Fruit fly (Drosophila melanogaster): ENCODE data around the gene mesh.

mesh gene

dm6 chr3R:31215830-31216229, 20.3 kb upstream of the mesh start, which contains the start of gene CG15561 (continued):
- TF ChIP-seq dm (GFP tag; optimal IDR thresholded peaks at IDR 0.05), result peak; percentile 96
- TF ChIP-seq CG13775 (GFP tag; optimal IDR thresholded peaks at IDR 0.05), result peak; percentile 6
- TF ChIP-seq CG7745 (tag; optimal IDR thresholded peaks at IDR 0.05), result no peak
- TF ChIP-seq wdn (GFP tag; IDR thresholded peaks at IDR 0.05), result no peak
- TF ChIP-seq tap (tag; optimal IDR thresholded peaks at IDR 0.05), result no peak
- TF ChIP-seq bab2 (GFP tag; optimal IDR thresholded peaks at IDR 0.05), result peak; percentile 23
- no peak for TF ChIP-seq CG8359 (GFP tag; optimal IDR thresholded peaks at IDR 0.05; ENCODE audit: borderline replicate concordance)
- no peak for TF ChIP-seq twi (tag; optimal IDR thresholded peaks at IDR 0.05)
- no peak for TF ChIP-seq ac (GFP tag; optimal IDR thresholded peaks at IDR 0.05)
- TF ChIP-seq C15 (GFP tag; IDR thresholded peaks at IDR 0.05), result no peak
- no peak for TF ChIP-seq lola (GFP tag; optimal IDR thresholded peaks at IDR 0.05)
- TF ChIP-seq Sin3A (optimal IDR thresholded peaks at IDR 0.05), result peak; percentile 31
- no peak for TF ChIP-seq row (GFP tag; IDR thresholded peaks at IDR 0.05)
- TF ChIP-seq CG10959 (GFP tag; IDR thresholded peaks at IDR 0.05), result no peak
- TF ChIP-seq Awh (GFP tag; IDR thresholded peaks at IDR 0.05), result no peak
- peak; percentile 56 for TF ChIP-seq Myb (GFP tag; optimal IDR thresholded peaks at IDR 0.05)
- no peak for TF ChIP-seq dmrt99B (tag; optimal IDR thresholded peaks at IDR 0.05)
- TF ChIP-seq CG6175 (GFP tag; IDR thresholded peaks at IDR 0.05), result no peak
- peak; percentile 52 for TF ChIP-seq CG15696 (tag; optimal IDR thresholded peaks at IDR 0.05)
- TF ChIP-seq Side (GFP tag; optimal IDR thresholded peaks at IDR 0.05), result peak; percentile 59
- TF ChIP-seq CG14860 (GFP tag; IDR thresholded peaks at IDR 0.05; ENCODE audit: partially characterized antibody), result no peak
- TF ChIP-seq corto (GFP tag; optimal IDR thresholded peaks at IDR 0.05), result no peak
- TF ChIP-seq tin (GFP tag; optimal IDR thresholded peaks at IDR 0.05), result peak; percentile 46
- no peak for TF ChIP-seq Taf1 (GFP tag; IDR thresholded peaks at IDR 0.05)
- TF ChIP-seq Dad (GFP tag; optimal IDR thresholded peaks at IDR 0.05), result peak; percentile 55
- no peak for TF ChIP-seq Sox100B (GFP tag; optimal IDR thresholded peaks at IDR 0.05)
- TF ChIP-seq CG4282 (GFP tag; optimal IDR thresholded peaks at IDR 0.05), result no peak
- TF ChIP-seq ftz-f1 (GFP tag; optimal IDR thresholded peaks at IDR 0.05), result peak; percentile 18
- peak; percentile 75 for TF ChIP-seq CG33213 (GFP tag; optimal IDR thresholded peaks at IDR 0.05)
- TF ChIP-seq cato (GFP tag; optimal IDR thresholded peaks at IDR 0.05; ENCODE audit: borderline replicate concordance), result no peak
- peak; percentile 1 for TF ChIP-seq CG4617 (GFP tag; optimal IDR thresholded peaks at IDR 0.05; ENCODE audit: borderline replicate concordance)
- no peak for TF ChIP-seq CG9437 (GFP tag; optimal IDR thresholded peaks at IDR 0.05)
- no peak for TF ChIP-seq Poxn (GFP tag; IDR thresholded peaks at IDR 0.05)
- no peak for TF ChIP-seq unpg (GFP tag; optimal IDR thresholded peaks at IDR 0.05)
- no peak for TF ChIP-seq lab (GFP tag; optimal IDR thresholded peaks at IDR 0.05)
- TF ChIP-seq CG15011 (GFP tag; optimal IDR thresholded peaks at IDR 0.05), result no peak
- no peak for TF ChIP-seq Bgb (GFP tag; IDR thresholded peaks at IDR 0.05; ENCODE audit: partially characterized antibody)
- no peak for TF ChIP-seq H15 (GFP tag; IDR thresholded peaks at IDR 0.05)
- TF ChIP-seq da (GFP tag; optimal IDR thresholded peaks at IDR 0.05), result no peak
- TF ChIP-seq nau (GFP tag; optimal IDR thresholded peaks at IDR 0.05), result no peak
- no peak for TF ChIP-seq gsb (GFP tag; IDR thresholded peaks at IDR 0.05)
- peak; percentile 43 for TF ChIP-seq zen (tag; optimal IDR thresholded peaks at IDR 0.05)
- TF ChIP-seq CG13287 (GFP tag; IDR thresholded peaks at IDR 0.05; ENCODE audit: partially characterized antibody), result no peak
- TF ChIP-seq ems (GFP tag; optimal IDR thresholded peaks at IDR 0.05), result peak; percentile 18
- no peak for TF ChIP-seq hkb (optimal IDR thresholded peaks at IDR 0.05)
- TF ChIP-seq hkb (GFP tag; IDR thresholded peaks at IDR 0.05), result no peak
- TF ChIP-seq CG42726 (GFP tag; IDR thresholded peaks at IDR 0.05; ENCODE audit: partially characterized antibody), result no peak
- no peak for TF ChIP-seq CG12744 (GFP tag; optimal IDR thresholded peaks at IDR 0.05)
- TF ChIP-seq CG12769 (tag; optimal IDR thresholded peaks at IDR 0.05), result no peak
- no peak for TF ChIP-seq ro (GFP tag; IDR thresholded peaks at IDR 0.05)
- no peak for TF ChIP-seq CG16863 (GFP tag; optimal IDR thresholded peaks at IDR 0.05)
- TF ChIP-seq dimm (GFP tag; IDR thresholded peaks at IDR 0.05), result no peak
